Worm (Caenorhabditis elegans) whole organism, L4/young adult: Measurements from ENCODE around the gene C56G2.15.

ENCODE experiments used
- W03F9.2 ChIP-seq: fragments of 150-350 bp; optimal IDR thresholded peaks from 2 replicates; lab custom pipeline; 2014; ENCODE audit warnings: missing biosample characterization, missing genetic modification characterization
- dao-5 ChIP-seq: sonication (generic microtip); optimal IDR thresholded peaks from 2 replicates; lab custom pipeline; 2016; ENCODE audit warnings: missing genotype, missing genetic modification characterization, moderate library complexity, missing compliant biosample characterization
- him-1 ChIP-seq: sonication (generic microtip); optimal IDR thresholded peaks from 2 replicates; lab custom pipeline; 2016; ENCODE audit warnings: missing genotype, missing genetic modification reagents, missing genetic modification characterization, missing compliant biosample characterization

Gene C56G2.15

ce11 chrIII:6381584-6382391, 14.1 kb upstream of the C56G2.15 start, which contains the start of gene znf-622:
Gene znf-622, plus strand, starts transcription at chrIII:6381634.
- TF ChIP-seq W03F9.2 (tag; lab: Kevin White, UChicago) (no peak), dao-5 (tag; lab: Kevin White, UChicago) (no peak), him-1 (tag; lab: Kevin White, UChicago) (no peak)

- TF ChIP-seq dao-5 (tag; lab: Kevin White, UChicago): no peak
- TF ChIP-seq W03F9.2 (tag; lab: Kevin White, UChicago): no peak
- no peak for TF ChIP-seq him-1 (tag; lab: Kevin White, UChicago)
Observed at ce11 chrIII:6380472-6380871, 12.8 kb upstream of the C56G2.15 start, which contains the start of gene C16A3.5. Gene C16A3.5, plus strand, starts transcription at chrIII:6380772.

ce11 chrIII:6379129-6379528, 11.4 kb upstream of the C56G2.15 start, which contains the start of gene C16A3.6:
Gene C16A3.6, plus strand, starts transcription at chrIII:6379212.
- TF ChIP-seq W03F9.2 (tag; lab: Kevin White, UChicago) (no peak), him-1 (tag; lab: Kevin White, UChicago) (no peak), dao-5 (tag; lab: Kevin White, UChicago) (no peak)

- TF ChIP-seq dao-5 (tag; lab: Kevin White, UChicago) (no peak), W03F9.2 (tag; lab: Kevin White, UChicago) (peak; percentile 69)
Observed at ce11 chrIII:6374947-6375415, 7.3 kb upstream of the C56G2.15 start, which contains the start of the genes rps-13 and nfx-1. Gene rps-13, minus strand, starts transcription at chrIII:6374997. Gene nfx-1, plus strand, starts transcription at chrIII:6375379.

- TF ChIP-seq him-1 (tag; lab: Kevin White, UChicago) (no peak), W03F9.2 (tag; lab: Kevin White, UChicago) (no peak), dao-5 (tag; lab: Kevin White, UChicago) (no peak)
Observed at ce11 chrIII:6373850-6374474, 6.3 kb upstream of the C56G2.15 start.

ce11 chrIII:6368524-6368923, 825 bp upstream of the C56G2.15 start:
- no peak for TF ChIP-seq dao-5 (tag; lab: Kevin White, UChicago)
- TF ChIP-seq W03F9.2 (tag; lab: Kevin White, UChicago): no peak
- TF ChIP-seq him-1 (tag; lab: Kevin White, UChicago): no peak

ce11 chrIII:6364395-6364794, 3.3 kb downstream of the C56G2.15 start:
- TF ChIP-seq dao-5 (tag; lab: Kevin White, UChicago) (no peak), W03F9.2 (tag; lab: Kevin White, UChicago) (no peak), him-1 (tag; lab: Kevin White, UChicago) (no peak)

ce11 chrIII:6362323-6362922, 5.3 kb downstream of the C56G2.15 start:
- TF ChIP-seq W03F9.2 (tag; lab: Kevin White, UChicago) (no peak), dao-5 (tag; lab: Kevin White, UChicago) (no peak), him-1 (tag; lab: Kevin White, UChicago) (no peak)

ce11 chrIII:6361560-6361959, 6.1 kb downstream of the C56G2.15 start:
- TF ChIP-seq dao-5 (tag; lab: Kevin White, UChicago): no peak
- no peak for TF ChIP-seq him-1 (tag; lab: Kevin White, UChicago)
- no peak for TF ChIP-seq W03F9.2 (tag; lab: Kevin White, UChicago)

- TF ChIP-seq dao-5 (tag; lab: Kevin White, UChicago) (no peak), him-1 (tag; lab: Kevin White, UChicago) (no peak), W03F9.2 (tag; lab: Kevin White, UChicago) (no peak)
Observed at ce11 chrIII:6360825-6361224, 6.9 kb downstream of the C56G2.15 start.

ce11 chrIII:6360114-6360513, 7.6 kb downstream of the C56G2.15 start:
- TF ChIP-seq dao-5 (tag; lab: Kevin White, UChicago) (no peak), him-1 (tag; lab: Kevin White, UChicago) (no peak), W03F9.2 (tag; lab: Kevin White, UChicago) (no peak)

- TF ChIP-seq W03F9.2 (tag; lab: Kevin White, UChicago) (no peak), him-1 (tag; lab: Kevin White, UChicago) (no peak), dao-5 (tag; lab: Kevin White, UChicago) (no peak)
Observed at ce11 chrIII:6359171-6359854, 8.4 kb downstream of the C56G2.15 start.
